Fruit fly (Drosophila melanogaster) whole organism, embryonic: ENCODE data around the gene CG42814.

Source experiments
- Adf1 ChIP-seq: fragments of 200-800 bp; sonication (Bioruptor generic); IDR thresholded peaks from 2 replicates; pipeline ENCODE4 v1.3.6; 2022; ENCODE audit warnings: missing biosample characterization, missing genetic modification characterization
- Aef1 ChIP-seq: fragments of 200-800 bp; sonication (Bioruptor generic); IDR thresholded peaks from 3 replicates; pipeline ENCODE4 v1.3.6; 2022; ENCODE audit warnings: missing biosample characterization, missing genetic modification characterization
- Blimp-1 ChIP-seq: fragments of 200-800 bp; sonication (Bioruptor generic); optimal IDR thresholded peaks from 3 replicates; lab custom pipeline; 2018; ENCODE audit warnings: missing biosample characterization, missing genetic modification characterization, mild to moderate bottlenecking, moderate library complexity, missing genetic modification reagents
- CG10321 ChIP-seq: fragments of 200-800 bp; sonication (Bioruptor generic); IDR thresholded peaks from 2 replicates; pipeline ENCODE4 v1.3.6; 2022; ENCODE audit warnings: missing biosample characterization, missing genetic modification characterization
- CG10543 ChIP-seq: fragments of 200-800 bp; sonication (Bioruptor generic); optimal IDR thresholded peaks from 3 replicates; lab custom pipeline; 2017; ENCODE audit warnings: missing biosample characterization, mild to moderate bottlenecking, missing genetic modification characterization, moderate library complexity
- CG1603 ChIP-seq: fragments of 200-800 bp; sonication (Bioruptor generic); optimal IDR thresholded peaks from 2 replicates; lab custom pipeline; 2019; ENCODE audit warnings: missing biosample characterization, mild to moderate bottlenecking, missing genetic modification characterization, moderate library complexity
- CG1647 ChIP-seq: fragments of 200-800 bp; sonication (Bioruptor generic); optimal IDR thresholded peaks from 3 replicates; lab custom pipeline; 2016; ENCODE audit warnings: missing biosample characterization, missing genetic modification characterization
- CG16779 ChIP-seq: fragments of 200-800 bp; sonication (Bioruptor generic); IDR thresholded peaks from 2 replicates; pipeline ENCODE4 v1.3.6; 2022; ENCODE audit warnings: missing biosample characterization, missing genetic modification characterization
- CG18599 ChIP-seq: fragments of 200-800 bp; sonication (Bioruptor generic); optimal IDR thresholded peaks from 3 replicates; lab custom pipeline; 2017; ENCODE audit warnings: missing biosample characterization, missing genetic modification characterization, mild to moderate bottlenecking, moderate library complexity, missing genetic modification reagents
- CG30020 ChIP-seq: fragments of 200-800 bp; optimal IDR thresholded peaks from 2 replicates; lab custom pipeline; 2019; ENCODE audit warnings: missing biosample characterization, mild to moderate bottlenecking, missing genetic modification characterization, moderate library complexity
- CG31388 ChIP-seq: fragments of 200-800 bp; sonication (Bioruptor generic); optimal IDR thresholded peaks from 2 replicates; lab custom pipeline; 2016; ENCODE audit warnings: missing biosample characterization, missing genetic modification characterization
- CG32532 ChIP-seq: fragments of 200-800 bp; sonication (Bioruptor generic); IDR thresholded peaks from 2 replicates; pipeline ENCODE4 v1.3.6; 2022; ENCODE audit warnings: missing biosample characterization, missing genetic modification characterization
- CG32767 ChIP-seq: fragments of 200-800 bp; sonication (Bioruptor generic); IDR thresholded peaks from 2 replicates; pipeline ENCODE4 v1.3.6; 2022; ENCODE audit warnings: missing biosample characterization, missing genetic modification characterization
- CG32772 ChIP-seq: fragments of 200-800 bp; sonication (Bioruptor generic); IDR thresholded peaks from 2 replicates; pipeline ENCODE4 v1.3.6; 2022; ENCODE audit warnings: missing biosample characterization, missing genetic modification characterization
- CG3726 ChIP-seq: fragments of 200-800 bp; sonication (Bioruptor generic); IDR thresholded peaks from 3 replicates; pipeline ENCODE4, ENCODE4 v1.3.6; 2022; ENCODE audit warnings: missing biosample characterization, missing genetic modification characterization
- CG3838 ChIP-seq: fragments of 200-800 bp; sonication (Bioruptor generic); optimal IDR thresholded peaks from 3 replicates; lab custom pipeline; 2016; ENCODE audit warnings: missing biosample characterization, missing genetic modification characterization
- CG4360 ChIP-seq: fragments of 200-800 bp; sonication (Bioruptor generic); IDR thresholded peaks from 2 replicates; pipeline ENCODE4 v1.3.6; 2022; ENCODE audit warnings: missing biosample characterization, missing genetic modification characterization
- CG6654 ChIP-seq: fragments of 200-800 bp; sonication (Bioruptor generic); optimal IDR thresholded peaks from 2 replicates; lab custom pipeline; 2017; ENCODE audit warnings: missing biosample characterization, mild to moderate bottlenecking, missing genetic modification characterization
- CG7963 ChIP-seq: fragments of 200-800 bp; sonication (Bioruptor generic); IDR thresholded peaks from 3 replicates; pipeline ENCODE4 v1.3.6; 2022; ENCODE audit warnings: missing biosample characterization, missing genetic modification characterization; ENCODE audit not compliant: partially characterized antibody
- Doc3 ChIP-seq: fragments of 200-800 bp; sonication (Bioruptor generic); IDR thresholded peaks from 3 replicates; pipeline ENCODE4 v1.3.6; 2022; ENCODE audit warnings: missing biosample characterization, missing genetic modification characterization; ENCODE audit not compliant: partially characterized antibody
- Dp ChIP-seq: fragments of 200-800 bp; sonication (Bioruptor generic); optimal IDR thresholded peaks from 2 replicates; lab custom pipeline; 2018; ENCODE audit warnings: missing biosample characterization, mild to moderate bottlenecking, missing genetic modification characterization, moderate library complexity
- Hand ChIP-seq: fragments of 200-800 bp; sonication (Bioruptor generic); optimal IDR thresholded peaks from 2 replicates; lab custom pipeline; 2017; ENCODE audit warnings: mild to moderate bottlenecking, missing biosample characterization, missing genetic modification reagents, missing genetic modification characterization
- Hmx ChIP-seq: fragments of 200-800 bp; sonication (Bioruptor generic); optimal IDR thresholded peaks from 2 replicates; lab custom pipeline; 2016; ENCODE audit warnings: missing biosample characterization, missing genetic modification characterization
- Lim3 ChIP-seq: fragments of 200-800 bp; sonication (Bioruptor generic); IDR thresholded peaks from 2 replicates; pipeline ENCODE4 v1.3.6; 2022; ENCODE audit warnings: missing biosample characterization, missing genetic modification characterization
- MTF-1 ChIP-seq: fragments of 200-800 bp; sonication (Bioruptor generic); optimal IDR thresholded peaks from 2 replicates; lab custom pipeline; 2018; ENCODE audit warnings: missing biosample characterization, mild to moderate bottlenecking, missing genetic modification characterization, borderline replicate concordance
- Mes4 ChIP-seq: fragments of 200-800 bp; sonication (Bioruptor generic); optimal IDR thresholded peaks from 2 replicates; lab custom pipeline; 2016; ENCODE audit warnings: missing biosample characterization, missing genetic modification characterization
- NC2β ChIP-seq: fragments of 200-800 bp; sonication (Bioruptor generic); optimal IDR thresholded peaks from 2 replicates; lab custom pipeline; 2016; ENCODE audit warnings: missing biosample characterization, missing genetic modification characterization
- Nf-YC ChIP-seq: fragments of 200-800 bp; optimal IDR thresholded peaks from 3 replicates; lab custom pipeline; 2019; ENCODE audit warnings: missing biosample characterization, mild to moderate bottlenecking, missing genetic modification characterization, moderate library complexity
- Opbp ChIP-seq: fragments of 200-800 bp; sonication (Bioruptor generic); IDR thresholded peaks from 3 replicates; pipeline ENCODE4 v1.3.6; 2022; ENCODE audit warnings: missing biosample characterization, missing genetic modification characterization; ENCODE audit not compliant: partially characterized antibody
- PHDP ChIP-seq: fragments of 200-800 bp; sonication (Bioruptor generic); optimal IDR thresholded peaks from 3 replicates; lab custom pipeline; 2018; ENCODE audit warnings: missing biosample characterization, mild to moderate bottlenecking, missing genetic modification characterization, moderate library complexity
- Trl ChIP-seq, 3 experiments: fragments of >200 bp in 2 of 3; fragments of 200-800 bp in 1 of 3; sonication (Bioruptor generic) in 1 of 3; optimal IDR thresholded peaks; 2 replicates in 1 of 3; 3 replicates in 2 of 3; lab custom pipeline; 2016 to 2017; ENCODE audit warnings: missing biosample characterization in 1 of 3, missing genetic modification characterization in 1 of 3
- YL-1 ChIP-seq: fragments of 200-800 bp; sonication (Bioruptor generic); optimal IDR thresholded peaks from 3 replicates; lab custom pipeline; 2017; ENCODE audit warnings: missing biosample characterization, mild to moderate bottlenecking, missing genetic modification characterization
- abd-A ChIP-seq: fragments of 200-800 bp; sonication (Bioruptor generic); optimal IDR thresholded peaks from 3 replicates; lab custom pipeline; 2019; ENCODE audit warnings: missing biosample characterization, mild to moderate bottlenecking, missing genetic modification characterization, moderate library complexity
- ash1 ChIP-seq: fragments of 200-800 bp; sonication (Bioruptor generic); optimal IDR thresholded peaks from 2 replicates; lab custom pipeline; 2018; ENCODE audit warnings: missing biosample characterization, mild to moderate bottlenecking, missing genetic modification characterization
- cato ChIP-seq: fragments of 200-800 bp; sonication (Bioruptor generic); optimal IDR thresholded peaks from 2 replicates; lab custom pipeline; 2016; ENCODE audit warnings: missing biosample characterization, missing genetic modification characterization, borderline replicate concordance
- chinmo ChIP-seq: fragments of 200-800 bp; sonication (Bioruptor generic); IDR thresholded peaks from 4 replicates; pipeline ENCODE4 v1.3.6; 2022; ENCODE audit warnings: missing biosample characterization, missing genetic modification characterization; ENCODE audit not compliant: partially characterized antibody
- ci ChIP-seq: fragments of 200-800 bp; sonication (Bioruptor generic); IDR thresholded peaks from 3 replicates; pipeline ENCODE4 v1.3.6; 2022; ENCODE audit warnings: missing biosample characterization, missing genetic modification characterization
- cwo ChIP-seq: fragments of 200-800 bp; sonication (Bioruptor generic); optimal IDR thresholded peaks from 3 replicates; lab custom pipeline; 2017; ENCODE audit warnings: missing biosample characterization, missing genetic modification characterization, mild to moderate bottlenecking, moderate library complexity, missing genetic modification reagents
- eyg ChIP-seq: fragments of 200-800 bp; sonication (Bioruptor generic); optimal IDR thresholded peaks from 3 replicates; lab custom pipeline; 2016; ENCODE audit warnings: missing biosample characterization, missing genetic modification characterization
- jing ChIP-seq: fragments of 200-800 bp; sonication (Bioruptor generic); optimal IDR thresholded peaks from 2 replicates; lab custom pipeline; 2018; ENCODE audit warnings: missing biosample characterization, mild to moderate bottlenecking, missing genetic modification characterization
- kay ChIP-seq: fragments of 200-800 bp; sonication (Bioruptor generic); optimal IDR thresholded peaks from 2 replicates; lab custom pipeline; 2016; ENCODE audit warnings: missing biosample characterization, missing genetic modification characterization
- lab ChIP-seq: fragments of 200-800 bp; sonication (Bioruptor generic); optimal IDR thresholded peaks from 3 replicates; lab custom pipeline; 2017; ENCODE audit warnings: missing biosample characterization, missing genetic modification characterization, mild to moderate bottlenecking, moderate library complexity, missing genetic modification reagents
- lbe ChIP-seq: fragments of 200-800 bp; sonication (Bioruptor generic); optimal IDR thresholded peaks from 2 replicates; lab custom pipeline; 2016; ENCODE audit warnings: missing biosample characterization, mild to moderate bottlenecking, missing genetic modification characterization
- lov ChIP-seq, 2 experiments: fragments of 200-800 bp in 1 of 2; fragments of >200 bp in 1 of 2; sonication (Bioruptor generic) in 1 of 2; IDR thresholded peaks in 1 of 2; optimal IDR thresholded peaks in 1 of 2; 2 replicates in 1 of 2; 3 replicates in 1 of 2; pipeline versions ENCODE4 v1.3.6 to Lab custom; 2017 to 2022; ENCODE audit warnings: missing biosample characterization in 1 of 2, missing genetic modification characterization in 1 of 2
- nau ChIP-seq: fragments of 200-800 bp; sonication (Bioruptor generic); optimal IDR thresholded peaks from 3 replicates; lab custom pipeline; 2017; ENCODE audit warnings: missing biosample characterization, mild to moderate bottlenecking, missing genetic modification characterization, missing genetic modification reagents
- nerfin-1 ChIP-seq: fragments of 200-800 bp; sonication (Bioruptor generic); optimal IDR thresholded peaks from 3 replicates; lab custom pipeline; 2019; ENCODE audit warnings: missing biosample characterization, mild to moderate bottlenecking, missing genetic modification characterization, moderate library complexity
- row ChIP-seq: fragments of 200-800 bp; sonication (Bioruptor generic); IDR thresholded peaks from 3 replicates; pipeline ENCODE4 v1.3.6; 2022; ENCODE audit warnings: missing biosample characterization, missing genetic modification characterization
- run ChIP-seq: fragments of 200-800 bp; sonication (Bioruptor generic); optimal IDR thresholded peaks from 3 replicates; lab custom pipeline; 2018; ENCODE audit warnings: missing biosample characterization, mild to moderate bottlenecking, missing genetic modification characterization
- unpg ChIP-seq: fragments of 200-800 bp; sonication (Bioruptor generic); optimal IDR thresholded peaks from 3 replicates; lab custom pipeline; 2018; ENCODE audit warnings: missing biosample characterization, mild to moderate bottlenecking, missing genetic modification characterization, moderate library complexity
- wor ChIP-seq: fragments of 200-800 bp; sonication (Bioruptor generic); IDR thresholded peaks from 2 replicates; pipeline ENCODE4 v1.3.6; 2022; ENCODE audit warnings: missing biosample characterization, missing genetic modification characterization

Gene CG42814

DNA sequence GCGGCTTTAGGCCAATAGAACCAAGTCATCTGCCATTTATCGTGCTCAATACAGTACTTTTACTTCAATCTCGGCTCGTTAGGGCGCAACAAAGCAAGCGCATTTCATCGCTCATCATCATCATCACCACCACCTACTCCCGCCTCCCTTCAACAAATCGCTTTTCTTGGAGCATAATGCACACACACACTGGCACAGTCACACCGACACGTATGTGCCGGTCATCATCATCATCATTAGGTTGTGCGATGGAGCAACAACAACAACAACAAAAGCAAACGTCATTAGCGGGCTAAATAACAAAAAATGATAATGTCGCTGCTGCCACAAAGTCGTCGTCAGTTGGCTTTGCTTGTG lies 16.1 kb upstream of the CG42814 start (continued):
- TF ChIP-seq Adf1 (GFP tag; lab: Robert Waterston, UW) (no peak), Nf-YC (tag; lab: Kevin White, UChicago) (peak; percentile 50), Aef1 (no peak), unpg (GFP tag; lab: Kevin White, UChicago) (no peak), Hmx (GFP tag; lab: Kevin White, UChicago) (no peak), Lim3 (GFP tag; lab: Robert Waterston, UW) (no peak), ash1 (GFP tag; lab: Kevin White, UChicago) (no peak), CG18599 (no peak), chinmo (peak; percentile 89; the same call in 3 of the 4 replicates), Dp (GFP tag; lab: Kevin White, UChicago) (peak; percentile 16), lab (no peak), CG30020 (tag; lab: Kevin White, UChicago) (no peak), NC2β (GFP tag; lab: Kevin White, UChicago) (no peak), CG10321 (GFP tag; lab: Robert Waterston, UW) (no peak), ci (GFP tag; lab: Robert Waterston, UW) (peak; percentile 52; the same call in 1 of the 3 replicates), Hand (GFP tag; lab: Kevin White, UChicago) (no peak), PHDP (tag; lab: Kevin White, UChicago) (no peak), nau (GFP tag; lab: Kevin White, UChicago) (no peak), abd-A (tag; lab: Kevin White, UChicago) (peak; percentile 26), cato (GFP tag; lab: Kevin White, UChicago) (no peak), YL-1 (GFP tag; lab: Kevin White, UChicago) (no peak), Blimp-1 (GFP tag; lab: Kevin White, UChicago) (peak; percentile 8), eyg (GFP tag; lab: Kevin White, UChicago) (no peak), CG16779 (GFP tag; lab: Robert Waterston, UW) (no peak), CG32772 (GFP tag; lab: Robert Waterston, UW) (no peak), MTF-1 (GFP tag; lab: Kevin White, UChicago) (no peak), Opbp (no peak), CG3838 (no peak), row (GFP tag; lab: Robert Waterston, UW) (no peak), CG31388 (GFP tag; lab: Kevin White, UChicago) (no peak), nerfin-1 (tag; lab: Kevin White, UChicago) (no peak), lbe (GFP tag; lab: Kevin White, UChicago) (no peak), CG6654 (GFP tag; lab: Kevin White, UChicago) (no peak), cwo (GFP tag; lab: Kevin White, UChicago) (no peak), CG10543 (GFP tag; lab: Kevin White, UChicago) (peak; percentile 33), CG4360 (GFP tag; lab: Robert Waterston, UW) (peak; percentile 92), CG1647 (GFP tag; lab: Kevin White, UChicago) (no peak), jing (GFP tag; lab: Kevin White, UChicago) (no peak), lov (optimal IDR thresholded peaks at IDR 0.05; lab: Kevin White, UChicago) (no peak), lov (GFP tag; IDR thresholded peaks at IDR 0.05; lab: Robert Waterston, UW) (no peak), run (tag; lab: Kevin White, UChicago) (no peak), CG1603 (tag; lab: Kevin White, UChicago) (no peak), CG32532 (no peak), Mes4 (GFP tag; lab: Kevin White, UChicago) (no peak), CG7963 (GFP tag; lab: Robert Waterston, UW) (no peak; the same call in 2 of the 3 replicates), CG3726 (GFP tag; lab: Robert Waterston, UW) (no peak), Doc3 (no peak), wor (no peak), CG32767 (GFP tag; lab: Robert Waterston, UW) (no peak), kay (peak; percentile 38), Trl (optimal IDR thresholded peaks at IDR 0.05; lab: Kevin White, UChicago) (peak in 1 of 2 experiments; percentile 23), Trl (GFP tag; optimal IDR thresholded peaks at IDR 0.05; lab: Kevin White, UChicago) (no peak)
